Fruit fly (Drosophila melanogaster): ENCODE data around the gene CG15449.

CG15449 gene

dm6 chrX:21053849-21054581 lies 13.6 kb upstream of the CG15449 start, which contains the start of the genes Stt3A and bves (continued):
- TF ChIP-seq CG11762 (GFP tag; optimal IDR thresholded peaks at IDR 0.05; ENCODE audit: insufficient read depth) (peak; percentile 98), Ets21C (GFP tag; optimal IDR thresholded peaks at IDR 0.05) (peak; percentile 98), fd85E (GFP tag; optimal IDR thresholded peaks at IDR 0.05) (peak; percentile 94), Sox102F (GFP tag; optimal IDR thresholded peaks at IDR 0.05) (peak; percentile 100), OdsH (GFP tag; optimal IDR thresholded peaks at IDR 0.05) (peak; percentile 99), fkh (GFP tag; optimal IDR thresholded peaks at IDR 0.05) (peak; percentile 97), esn (GFP tag; optimal IDR thresholded peaks at IDR 0.05) (peak; percentile 99), lz (GFP tag; optimal IDR thresholded peaks at IDR 0.05) (peak; percentile 99), spab (GFP tag; optimal IDR thresholded peaks at IDR 0.05) (peak; percentile 97)

dm6 chrX:21053099-21053715 lies 12.8 kb upstream of the CG15449 start:
- TF ChIP-seq CG8119 (GFP tag; IDR thresholded peaks at IDR 0.05) = peak; percentile 34; the same call in 2 of the 3 replicates
- TF ChIP-seq Eip93F (GFP tag; optimal IDR thresholded peaks at IDR 0.05) = no peak
- TF ChIP-seq fd85E (GFP tag; optimal IDR thresholded peaks at IDR 0.05) = peak; percentile 67
- peak; percentile 45 for TF ChIP-seq dsx (GFP tag; optimal IDR thresholded peaks at IDR 0.05; ENCODE audit: poor library complexity, severe bottlenecking)
- peak; percentile 77 for TF ChIP-seq eg (GFP tag; IDR thresholded peaks at IDR 0.05)
- peak; percentile 78 for TF ChIP-seq Met (GFP tag; optimal IDR thresholded peaks at IDR 0.05)
- TF ChIP-seq CG11762 (GFP tag; optimal IDR thresholded peaks at IDR 0.05; ENCODE audit: insufficient read depth) = peak; percentile 28
- TF ChIP-seq Gug (GFP tag; IDR thresholded peaks at IDR 0.05) = no peak; the same call in 1 of the 2 replicates
- no peak for TF ChIP-seq CG11294 (GFP tag; IDR thresholded peaks at IDR 0.05)
- no peak for TF ChIP-seq Lpt (GFP tag; optimal IDR thresholded peaks at IDR 0.05)
- TF ChIP-seq pdm3 (GFP tag; optimal IDR thresholded peaks at IDR 0.05) = peak; percentile 78
- TF ChIP-seq CG8319 (GFP tag; optimal IDR thresholded peaks at IDR 0.05) = peak; percentile 54
- peak; percentile 80 for TF ChIP-seq esn (GFP tag; optimal IDR thresholded peaks at IDR 0.05)
- peak; percentile 55 for TF ChIP-seq CG34406 (GFP tag; optimal IDR thresholded peaks at IDR 0.05)
- peak; percentile 28 for TF ChIP-seq CG10631 (GFP tag; optimal IDR thresholded peaks at IDR 0.05)
- TF ChIP-seq CG3032 (tag; optimal IDR thresholded peaks at IDR 0.05) = peak; percentile 36
- peak; percentile 42; the same call in 1 of the 2 replicates for TF ChIP-seq CG15336 (GFP tag; IDR thresholded peaks at IDR 0.05)
- TF ChIP-seq CG9139 (GFP tag; optimal IDR thresholded peaks at IDR 0.05) = peak; percentile 67
- peak; percentile 68 for TF ChIP-seq lz (GFP tag; optimal IDR thresholded peaks at IDR 0.05)
- TF ChIP-seq cyc (GFP tag; optimal IDR thresholded peaks at IDR 0.05) = peak; percentile 66
- peak; percentile 53 for TF ChIP-seq Blimp-1 (GFP tag; optimal IDR thresholded peaks at IDR 0.05)
- peak; percentile 84 for TF ChIP-seq CG3919 (GFP tag; optimal IDR thresholded peaks at IDR 0.05)
- peak; percentile 50 for TF ChIP-seq acj6 (GFP tag; optimal IDR thresholded peaks at IDR 0.05)
- peak; percentile 83 for TF ChIP-seq Sox102F (GFP tag; optimal IDR thresholded peaks at IDR 0.05)
- peak; percentile 22 for TF ChIP-seq spab (GFP tag; optimal IDR thresholded peaks at IDR 0.05)
- peak; percentile 96 for TF ChIP-seq CG6854 (GFP tag; optimal IDR thresholded peaks at IDR 0.05)
- TF ChIP-seq CG32006 (GFP tag; optimal IDR thresholded peaks at IDR 0.05) = peak; percentile 28
- peak; percentile 45 for TF ChIP-seq dac (GFP tag; optimal IDR thresholded peaks at IDR 0.05)
- TF ChIP-seq CG6276 (GFP tag; optimal IDR thresholded peaks at IDR 0.05) = peak; percentile 40
- TF ChIP-seq CG16779 (tag; optimal IDR thresholded peaks at IDR 0.05) = peak; percentile 72
- peak; percentile 75 for TF ChIP-seq svp (GFP tag)
- peak; percentile 57 for TF ChIP-seq CG31627 (GFP tag; optimal IDR thresholded peaks at IDR 0.05)
- peak; percentile 67 for TF ChIP-seq CG7368 (GFP tag; optimal IDR thresholded peaks at IDR 0.05)
- no peak for TF ChIP-seq CG4318 (GFP tag; optimal IDR thresholded peaks at IDR 0.05)
- TF ChIP-seq OdsH (GFP tag; optimal IDR thresholded peaks at IDR 0.05) = peak; percentile 66
- TF ChIP-seq Smox (GFP tag; optimal IDR thresholded peaks at IDR 0.05) = peak; percentile 47
- peak; percentile 62 for TF ChIP-seq Hr39 (GFP tag; optimal IDR thresholded peaks at IDR 0.05)
- peak; percentile 7 for TF ChIP-seq Ets96B (tag; optimal IDR thresholded peaks at IDR 0.05)
- TF ChIP-seq CG6163 (GFP tag; IDR thresholded peaks at IDR 0.05) = peak; percentile 81
- peak; percentile 48 for TF ChIP-seq CG6792 (GFP tag; optimal IDR thresholded peaks at IDR 0.05)
- TF ChIP-seq CG6808 (GFP tag; optimal IDR thresholded peaks at IDR 0.05) = peak; percentile 77
- peak; percentile 81 for TF ChIP-seq net (GFP tag; optimal IDR thresholded peaks at IDR 0.05)
- TF ChIP-seq CG8632 (GFP tag; optimal IDR thresholded peaks at IDR 0.05) = peak; percentile 49
- TF ChIP-seq Hr38 (GFP tag; optimal IDR thresholded peaks at IDR 0.05) = no peak
